Fruit fly (Drosophila melanogaster) whole organism, embryonic: ENCODE measurements around the gene CHKov1.

Source experiments
- Aef1 ChIP-seq: fragments of 200-800 bp; sonication (Bioruptor generic); IDR thresholded peaks from 3 replicates; pipeline ENCODE4 v1.3.6; 2022; ENCODE audit warnings: missing biosample characterization, missing genetic modification characterization
- Bgb ChIP-seq: fragments of 200-800 bp; sonication (Bioruptor generic); IDR thresholded peaks from 2 replicates; pipeline ENCODE4 v1.3.6; 2022; ENCODE audit warnings: missing biosample characterization, missing genetic modification characterization; ENCODE audit not compliant: partially characterized antibody
- BtbVII ChIP-seq: fragments of 200-800 bp; sonication (Bioruptor generic); optimal IDR thresholded peaks from 3 replicates; lab custom pipeline; 2017; ENCODE audit warnings: missing biosample characterization, mild to moderate bottlenecking, missing genetic modification characterization
- C15 ChIP-seq: fragments of 200-800 bp; sonication (Bioruptor generic); IDR thresholded peaks from 3 replicates; pipeline ENCODE4 v1.3.6; 2022; ENCODE audit warnings: missing biosample characterization, missing genetic modification characterization
- CG10147 ChIP-seq: fragments of 200-800 bp; sonication (Bioruptor generic); optimal IDR thresholded peaks from 2 replicates; lab custom pipeline; 2019; ENCODE audit warnings: missing biosample characterization, mild to moderate bottlenecking, missing genetic modification characterization, moderate library complexity
- CG10654 ChIP-seq: fragments of 200-800 bp; sonication (Bioruptor generic); optimal IDR thresholded peaks from 2 replicates; lab custom pipeline; 2016; ENCODE audit warnings: missing biosample characterization, missing genetic modification characterization
- CG12219 ChIP-seq: fragments of 200-800 bp; sonication (Bioruptor generic); optimal IDR thresholded peaks from 3 replicates; lab custom pipeline; 2018; ENCODE audit warnings: missing biosample characterization, mild to moderate bottlenecking, missing genetic modification characterization
- CG12299 ChIP-seq: fragments of 200-800 bp; sonication (Bioruptor generic); optimal IDR thresholded peaks from 2 replicates; lab custom pipeline; 2018; ENCODE audit warnings: missing biosample characterization, mild to moderate bottlenecking, missing genetic modification characterization
- CG13287 ChIP-seq: fragments of 200-800 bp; sonication (Bioruptor generic); IDR thresholded peaks from 2 replicates; pipeline ENCODE4 v1.3.6; 2022; ENCODE audit warnings: missing biosample characterization, missing genetic modification characterization; ENCODE audit not compliant: partially characterized antibody
- CG13296 ChIP-seq: fragments of 200-800 bp; sonication (Bioruptor generic); optimal IDR thresholded peaks from 3 replicates; lab custom pipeline; 2018; ENCODE audit warnings: missing biosample characterization, mild to moderate bottlenecking, missing genetic modification characterization
- CG14050 ChIP-seq: fragments of 200-800 bp; sonication (Bioruptor generic); IDR thresholded peaks from 3 replicates; pipeline ENCODE4 v1.3.6; 2022; ENCODE audit warnings: missing biosample characterization, missing genetic modification characterization
- CG15601 ChIP-seq: fragments of 200-800 bp; sonication (Bioruptor generic); optimal IDR thresholded peaks from 3 replicates; lab custom pipeline; 2019; ENCODE audit warnings: missing biosample characterization, mild to moderate bottlenecking, missing genetic modification characterization, moderate library complexity
- CG16863 ChIP-seq: fragments of 200-800 bp; sonication (Bioruptor generic); optimal IDR thresholded peaks from 3 replicates; lab custom pipeline; 2016; ENCODE audit warnings: missing biosample characterization, missing genetic modification characterization
- CG32532 ChIP-seq: fragments of 200-800 bp; sonication (Bioruptor generic); IDR thresholded peaks from 2 replicates; pipeline ENCODE4 v1.3.6; 2022; ENCODE audit warnings: missing biosample characterization, missing genetic modification characterization
- CG33213 ChIP-seq: fragments of 200-800 bp; sonication (Bioruptor generic); optimal IDR thresholded peaks from 3 replicates; lab custom pipeline; 2016; ENCODE audit warnings: missing biosample characterization, missing genetic modification characterization
- CG34376 ChIP-seq: fragments of 200-800 bp; sonication (Bioruptor generic); optimal IDR thresholded peaks from 2 replicates; lab custom pipeline; 2018; ENCODE audit warnings: missing biosample characterization, mild to moderate bottlenecking, missing genetic modification characterization
- CG6765 ChIP-seq: fragments of 200-800 bp; sonication (Bioruptor generic); optimal IDR thresholded peaks from 3 replicates; lab custom pipeline; 2017; ENCODE audit warnings: missing biosample characterization, mild to moderate bottlenecking, missing genetic modification characterization
- CG7357 ChIP-seq: fragments of 200-800 bp; sonication (Bioruptor generic); IDR thresholded peaks from 3 replicates; pipeline ENCODE4 v1.3.6; 2022; ENCODE audit warnings: missing biosample characterization, missing genetic modification characterization
- CG8290 ChIP-seq, 3 experiments: fragments of 200-800 bp; sonication (Bioruptor generic); optimal IDR thresholded peaks; 2 replicates each; lab custom pipeline; 2016 to 2019; ENCODE audit warnings: missing biosample characterization in 3 of 3, missing genetic modification characterization in 3 of 3, mild to moderate bottlenecking in 2 of 3, moderate library complexity in 1 of 3
- E2f1 ChIP-seq: fragments of 200-800 bp; sonication (Bioruptor generic); IDR thresholded peaks from 2 replicates; pipeline ENCODE4 v1.3.6; 2022; ENCODE audit warnings: missing biosample characterization, missing genetic modification characterization
- HLH3B ChIP-seq: fragments of 200-800 bp; sonication (Bioruptor generic); IDR thresholded peaks from 2 replicates; pipeline ENCODE4 v1.3.6; 2022; ENCODE audit warnings: missing biosample characterization, missing genetic modification characterization
- Hr78 ChIP-seq, 2 experiments: fragments of 200-800 bp in 1 of 2; fragments of >200 bp in 1 of 2; sonication (Bioruptor generic) in 1 of 2; optimal IDR thresholded peaks; 2 replicates each; lab custom pipeline; 2017 to 2019; ENCODE audit warnings: missing biosample characterization in 2 of 2, missing genetic modification characterization in 2 of 2, mild to moderate bottlenecking in 1 of 2, moderate library complexity in 1 of 2
- Lhr ChIP-seq: fragments of 200-800 bp; sonication (Bioruptor generic); optimal IDR thresholded peaks from 3 replicates; lab custom pipeline; 2017; ENCODE audit warnings: mild to moderate bottlenecking, missing biosample characterization, missing genetic modification reagents, missing genetic modification characterization
- MESR4 ChIP-seq: fragments of 200-800 bp; sonication (Bioruptor generic); optimal IDR thresholded peaks from 2 replicates; lab custom pipeline; 2018; ENCODE audit warnings: missing biosample characterization, mild to moderate bottlenecking, missing genetic modification characterization, moderate library complexity
- Med ChIP-seq: fragments of 200-800 bp; sonication (Bioruptor generic); peaks from one replicate; lab custom pipeline; 2016; ENCODE audit warnings: missing biosample characterization, missing genetic modification characterization, mild to moderate bottlenecking, inconsistent platforms, moderate library complexity
- Nf-YA ChIP-seq: fragments of 200-800 bp; sonication (Bioruptor generic); IDR thresholded peaks from 2 replicates; pipeline ENCODE4 v1.3.6; 2022; ENCODE audit warnings: missing biosample characterization, missing genetic modification characterization
- Poxn ChIP-seq: fragments of 200-800 bp; sonication (Bioruptor generic); IDR thresholded peaks from 2 replicates; pipeline ENCODE4 v1.3.6; 2022; ENCODE audit warnings: missing biosample characterization, missing genetic modification characterization
- Tbp ChIP-seq: fragments of >200 bp; optimal IDR thresholded peaks from 2 replicates; lab custom pipeline; 2018; ENCODE audit warnings: missing biosample characterization, missing genetic modification characterization
- ap ChIP-seq: fragments of 200-800 bp; sonication (Bioruptor generic); IDR thresholded peaks from 2 replicates; pipeline ENCODE4 v1.3.6; 2022; ENCODE audit warnings: missing biosample characterization, missing genetic modification characterization
- az2 ChIP-seq: fragments of 200-800 bp; sonication (Bioruptor generic); optimal IDR thresholded peaks from 3 replicates; lab custom pipeline; 2016; ENCODE audit warnings: missing biosample characterization, missing genetic modification characterization
- cg ChIP-seq: fragments of 200-800 bp; sonication (Bioruptor generic); optimal IDR thresholded peaks from 3 replicates; lab custom pipeline; 2019; ENCODE audit warnings: missing biosample characterization, mild to moderate bottlenecking, missing genetic modification characterization, moderate library complexity
- chinmo ChIP-seq: fragments of 200-800 bp; sonication (Bioruptor generic); IDR thresholded peaks from 4 replicates; pipeline ENCODE4 v1.3.6; 2022; ENCODE audit warnings: missing biosample characterization, missing genetic modification characterization; ENCODE audit not compliant: partially characterized antibody
- dm ChIP-seq: fragments of 200-800 bp; sonication (Bioruptor generic); optimal IDR thresholded peaks from 3 replicates; lab custom pipeline; 2016; ENCODE audit warnings: missing biosample characterization, missing genetic modification characterization
- exex ChIP-seq: fragments of 200-800 bp; sonication (Bioruptor generic); optimal IDR thresholded peaks from 4 replicates; lab custom pipeline; 2018; ENCODE audit warnings: missing biosample characterization, mild to moderate bottlenecking, missing genetic modification characterization, moderate library complexity
- fd64A ChIP-seq: fragments of 200-800 bp; sonication (Bioruptor generic); optimal IDR thresholded peaks from 3 replicates; lab custom pipeline; 2018; ENCODE audit warnings: missing biosample characterization, mild to moderate bottlenecking, missing genetic modification characterization
- ftz-f1 ChIP-seq: fragments of 200-800 bp; sonication (Bioruptor generic); optimal IDR thresholded peaks from 2 replicates; lab custom pipeline; 2016; ENCODE audit warnings: missing biosample characterization, missing genetic modification characterization
- grn ChIP-seq: fragments of 200-800 bp; sonication (Bioruptor generic); optimal IDR thresholded peaks from 3 replicates; lab custom pipeline; 2017; ENCODE audit warnings: missing biosample characterization, missing genetic modification characterization
- ham ChIP-seq: fragments of 200-800 bp; sonication (Bioruptor generic); IDR thresholded peaks from 2 replicates; pipeline ENCODE4 v1.3.6; 2022; ENCODE audit warnings: missing biosample characterization, missing genetic modification characterization
- lab ChIP-seq: fragments of 200-800 bp; sonication (Bioruptor generic); optimal IDR thresholded peaks from 3 replicates; lab custom pipeline; 2017; ENCODE audit warnings: missing biosample characterization, missing genetic modification characterization, mild to moderate bottlenecking, moderate library complexity, missing genetic modification reagents
- lola ChIP-seq, 3 experiments: fragments of >200 bp in 2 of 3; fragments of 200-800 bp in 1 of 3; sonication (Bioruptor generic) in 1 of 3; optimal IDR thresholded peaks; 2 replicates each; lab custom pipeline; 2017 to 2019; ENCODE audit warnings: missing biosample characterization in 3 of 3, missing genetic modification characterization in 3 of 3, mild to moderate bottlenecking in 1 of 3, moderate library complexity in 1 of 3
- mirr ChIP-seq: fragments of 200-800 bp; sonication (Bioruptor generic); optimal IDR thresholded peaks from 3 replicates; lab custom pipeline; 2018; ENCODE audit warnings: missing biosample characterization, mild to moderate bottlenecking, missing genetic modification characterization
- pros ChIP-seq: fragments of 200-800 bp; sonication (Bioruptor generic); optimal IDR thresholded peaks from 3 replicates; lab custom pipeline; 2019; ENCODE audit warnings: missing biosample characterization, mild to moderate bottlenecking, missing genetic modification characterization, moderate library complexity
- repo ChIP-seq: fragments of 200-800 bp; sonication (Bioruptor generic); optimal IDR thresholded peaks from 2 replicates; lab custom pipeline; 2016; ENCODE audit warnings: missing biosample characterization, missing genetic modification characterization
- sd ChIP-seq: fragments of 200-800 bp; sonication (Bioruptor generic); optimal IDR thresholded peaks from 3 replicates; lab custom pipeline; 2018; ENCODE audit warnings: missing biosample characterization, mild to moderate bottlenecking, missing genetic modification characterization, moderate library complexity
- slou ChIP-seq: fragments of 200-800 bp; sonication (Bioruptor generic); optimal IDR thresholded peaks from 3 replicates; lab custom pipeline; 2016; ENCODE audit warnings: missing biosample characterization, missing genetic modification characterization
- slp2 ChIP-seq: fragments of 200-800 bp; sonication (Bioruptor generic); optimal IDR thresholded peaks from 2 replicates; lab custom pipeline; 2016; ENCODE audit warnings: missing biosample characterization, missing genetic modification characterization
- sug ChIP-seq: fragments of 200-800 bp; optimal IDR thresholded peaks from 2 replicates; lab custom pipeline; 2019; ENCODE audit warnings: missing biosample characterization, mild to moderate bottlenecking, missing genetic modification characterization, moderate library complexity

CHKov1 gene

DNA sequence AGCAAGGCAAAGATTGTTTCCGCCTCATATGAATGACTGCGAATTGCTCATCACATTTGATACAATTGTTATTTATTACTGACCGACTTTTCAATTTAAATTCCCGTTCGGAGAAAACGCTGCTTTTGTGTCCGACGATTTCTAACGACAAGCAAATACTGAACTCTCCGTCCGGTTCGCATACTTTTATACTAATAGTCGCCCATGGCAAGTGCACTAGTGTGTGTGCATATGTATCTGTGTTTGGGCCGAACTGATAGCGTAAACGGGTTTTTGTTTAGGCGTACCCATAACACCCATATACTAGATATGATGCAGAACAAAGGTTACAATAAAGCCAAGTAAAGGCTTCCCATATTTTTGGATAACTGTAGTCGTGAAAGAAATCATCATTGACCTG is 20.9 kb downstream of the CHKov1 start, which contains the start of gene CG10550 (continued):
- TF ChIP-seq fd64A (GFP tag; lab: Kevin White, UChicago) (no peak), sd (peak; percentile 43), CG13287 (GFP tag; lab: Robert Waterston, UW) (peak; percentile 20; the same call in 1 of the 2 replicates), CG8290 (GFP tag; optimal IDR thresholded peaks at IDR 0.05; lab: Kevin White, UChicago) (no peak), CG8290 (tag; optimal IDR thresholded peaks at IDR 0.05; lab: Kevin White, UChicago) (peak in 1 of 2 experiments; percentile 53), CG10147 (GFP tag; lab: Kevin White, UChicago) (no peak), mirr (peak; percentile 73), slp2 (GFP tag; lab: Kevin White, UChicago) (no peak), cg (peak; percentile 61), CG33213 (GFP tag; lab: Kevin White, UChicago) (no peak), CG32532 (GFP tag; lab: Robert Waterston, UW) (no peak)

DNA sequence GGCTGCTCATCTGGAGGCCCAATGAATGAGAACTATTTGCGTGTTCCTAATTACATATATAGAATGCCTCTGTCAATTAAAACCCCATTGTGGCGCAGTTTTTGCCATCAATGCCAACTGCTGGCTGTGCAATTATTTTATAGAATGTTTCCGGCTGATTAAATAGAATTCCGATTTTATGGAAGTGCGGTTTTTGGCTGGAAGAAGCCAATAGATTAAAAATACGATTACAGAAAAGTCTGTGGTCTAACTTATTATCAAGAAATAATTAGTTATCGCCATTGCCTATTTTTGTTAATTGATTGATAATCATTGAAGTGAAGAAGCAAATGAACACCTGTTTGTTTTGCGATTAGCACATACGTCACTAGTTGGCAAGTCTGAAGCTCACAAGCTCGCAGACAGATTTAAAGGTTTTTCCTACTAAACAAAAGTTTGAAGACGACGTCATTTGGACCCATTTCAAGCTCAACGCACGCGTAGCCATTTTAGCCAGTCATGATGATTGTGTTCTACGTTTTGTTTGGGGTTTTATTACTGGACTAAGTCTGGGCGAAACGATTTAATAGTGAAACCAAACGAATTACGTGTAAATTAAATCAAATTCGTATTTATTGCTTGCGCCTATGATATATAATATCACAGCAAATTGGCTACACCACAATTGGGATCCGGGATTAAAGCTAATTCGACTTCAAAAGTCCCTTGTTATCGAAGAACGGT is 23.1 kb downstream of the CHKov1 start:
- TF ChIP-seq CG34376: peak; percentile 48
- no peak for TF ChIP-seq CG13296 (GFP tag; lab: Kevin White, UChicago)
- TF ChIP-seq Bgb (GFP tag; lab: Robert Waterston, UW): no peak
- TF ChIP-seq Med: peak; percentile 63
- TF ChIP-seq Hr78 (GFP tag; optimal IDR thresholded peaks at IDR 0.05; lab: Kevin White, UChicago): no peak
- peak; percentile 58 for TF ChIP-seq BtbVII (GFP tag; lab: Kevin White, UChicago)
- TF ChIP-seq chinmo: 0 out of 4 replicates have a peak, but pooled peaks have one; percentile 64
- no peak for TF ChIP-seq repo (GFP tag; lab: Kevin White, UChicago)
- TF ChIP-seq lab: peak; percentile 19
- TF ChIP-seq ap (GFP tag; lab: Robert Waterston, UW): no peak
- TF ChIP-seq sug: peak; percentile 74
- TF ChIP-seq exex: peak; percentile 99
- no peak for TF ChIP-seq CG12299 (tag; lab: Kevin White, UChicago)
- TF ChIP-seq mirr: peak; percentile 40
- TF ChIP-seq sd: peak; percentile 70
- no peak for TF ChIP-seq ham (GFP tag; lab: Robert Waterston, UW)
- no peak for TF ChIP-seq HLH3B
- no peak for TF ChIP-seq CG10654 (GFP tag; lab: Kevin White, UChicago)
- TF ChIP-seq lola (GFP tag; optimal IDR thresholded peaks at IDR 0.05; lab: Kevin White, UChicago): no peak
- no peak for TF ChIP-seq Poxn
- TF ChIP-seq CG15601: no peak
- TF ChIP-seq E2f1 (GFP tag; lab: Robert Waterston, UW): no peak
- no peak for TF ChIP-seq Lhr (GFP tag; lab: Kevin White, UChicago)
- TF ChIP-seq grn (GFP tag; lab: Kevin White, UChicago): peak; percentile 40

- TF ChIP-seq CG6765 (no peak), pros (GFP tag; lab: Kevin White, UChicago) (no peak), cg (no peak), slou (GFP tag; lab: Kevin White, UChicago) (no peak), MESR4 (GFP tag; lab: Kevin White, UChicago) (no peak), CG14050 (no peak), CG16863 (GFP tag; lab: Kevin White, UChicago) (no peak), Aef1 (no peak), Tbp (GFP tag; lab: Kevin White, UChicago) (no peak), ftz-f1 (peak; percentile 92), CG7357 (GFP tag; lab: Robert Waterston, UW) (no peak), C15 (GFP tag; lab: Robert Waterston, UW) (no peak), CG12219 (GFP tag; lab: Kevin White, UChicago) (no peak), Nf-YA (no peak), az2 (no peak), dm (no peak)
Observed at dm6 chr3R:25303857-25304440, 25.2 kb downstream of the CHKov1 start, which contains the start of gene CG31436. TSS of gene CG31436 (plus strand) at chr3R:25304137.
